Fruit fly (Drosophila melanogaster): ENCODE results near the gene CG33995.
A peak's percentile ranks its signal among the peaks of the same experiment; 100 is the strongest.

CG33995 gene

DNA sequence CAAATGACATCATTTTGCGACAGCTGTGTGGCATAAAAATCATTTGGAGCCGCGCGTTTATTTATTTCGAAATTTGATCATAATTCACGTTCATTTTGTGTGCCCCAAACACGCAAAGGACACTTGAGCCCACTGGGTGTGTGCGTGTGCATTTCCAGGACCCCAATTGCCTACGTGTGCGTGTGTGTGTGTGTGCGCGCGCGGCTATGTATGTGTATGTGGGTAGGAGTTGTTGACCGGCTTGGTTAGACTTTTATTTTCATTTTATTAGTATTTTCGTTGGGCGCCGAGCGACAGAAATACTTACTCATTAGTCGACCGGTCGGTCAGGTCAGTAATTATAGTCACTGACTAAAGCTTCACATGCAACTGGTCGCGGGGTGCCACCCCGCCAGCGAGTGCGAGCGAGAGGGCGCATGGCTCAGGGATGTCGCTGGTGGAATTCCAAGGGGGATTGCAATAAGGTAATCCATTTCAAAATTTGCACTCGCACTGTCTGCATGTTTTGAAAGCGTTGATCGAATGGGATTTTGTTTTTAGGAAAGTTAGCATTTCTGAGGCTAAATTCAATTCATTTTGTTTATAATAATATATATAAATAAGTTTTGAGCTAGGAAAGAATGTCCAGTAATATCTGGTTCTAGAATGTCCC lies 551 bp downstream of the CG33995 start (continued):
- TF ChIP-seq CG15514 (GFP tag; optimal IDR thresholded peaks at IDR 0.05) (no peak), schlank (tag; optimal IDR thresholded peaks at IDR 0.05) (peak; percentile 6), unc-4 (GFP tag; IDR thresholded peaks at IDR 0.05; ENCODE audit: partially characterized antibody) (no peak), az2 (GFP tag; optimal IDR thresholded peaks at IDR 0.05) (peak; percentile 53), CG17802 (tag; optimal IDR thresholded peaks at IDR 0.05) (no peak), sc (optimal IDR thresholded peaks at IDR 0.05) (no peak), sc (GFP tag; optimal IDR thresholded peaks at IDR 0.05) (no peak), ranshi (GFP tag; IDR thresholded peaks at IDR 0.05) (peak; percentile 65), Bteb2 (GFP tag; optimal IDR thresholded peaks at IDR 0.05) (no peak), CG31365 (tag; optimal IDR thresholded peaks at IDR 0.05) (no peak), CG11695 (GFP tag; IDR thresholded peaks at IDR 0.05) (peak; percentile 62), CG12104 (GFP tag; optimal IDR thresholded peaks at IDR 0.05) (peak; percentile 19), eve (GFP tag; optimal IDR thresholded peaks at IDR 0.05) (no peak), PHDP (tag; optimal IDR thresholded peaks at IDR 0.05) (peak; percentile 27), Sry-δ (GFP tag; optimal IDR thresholded peaks at IDR 0.05) (no peak), D19A (tag; optimal IDR thresholded peaks at IDR 0.05) (no peak), Dip3 (GFP tag; optimal IDR thresholded peaks at IDR 0.05) (peak; percentile 11), Hr3 (GFP tag; optimal IDR thresholded peaks at IDR 0.05) (peak; percentile 64), cas (GFP tag; IDR thresholded peaks at IDR 0.05) (no peak), Lhr (GFP tag; optimal IDR thresholded peaks at IDR 0.05) (no peak), pzg (GFP tag; optimal IDR thresholded peaks at IDR 0.05) (no peak), dpn (GFP tag; optimal IDR thresholded peaks at IDR 0.05) (peak in 1 of 2 experiments; percentile 62), slp2 (GFP tag; optimal IDR thresholded peaks at IDR 0.05) (no peak), cg (GFP tag; optimal IDR thresholded peaks at IDR 0.05) (peak; percentile 87), CG32772 (GFP tag; IDR thresholded peaks at IDR 0.05) (0 out of 2 replicates have a peak, but pooled peaks have one; percentile 14), gsb (GFP tag; IDR thresholded peaks at IDR 0.05) (peak; percentile 50), ro (GFP tag; IDR thresholded peaks at IDR 0.05) (no peak), abd-A (tag; optimal IDR thresholded peaks at IDR 0.05) (peak; percentile 50), CG17568 (GFP tag; optimal IDR thresholded peaks at IDR 0.05) (no peak), CG2678 (tag; optimal IDR thresholded peaks at IDR 0.05) (peak; percentile 55), HmgZ (tag; optimal IDR thresholded peaks at IDR 0.05) (no peak), CG1233 (GFP tag; optimal IDR thresholded peaks at IDR 0.05) (no peak), Camta (GFP tag; optimal IDR thresholded peaks at IDR 0.05) (no peak), grau (tag; optimal IDR thresholded peaks at IDR 0.05) (peak; percentile 32), CG15601 (tag; optimal IDR thresholded peaks at IDR 0.05) (peak; percentile 4), Doc2 (GFP tag; IDR thresholded peaks at IDR 0.05) (no peak), slou (GFP tag; optimal IDR thresholded peaks at IDR 0.05) (peak; percentile 38), nmo (GFP tag; optimal IDR thresholded peaks at IDR 0.05) (peak; percentile 27), Mrtf (GFP tag; IDR thresholded peaks at IDR 0.05) (no peak), Bgb (GFP tag; IDR thresholded peaks at IDR 0.05; ENCODE audit: partially characterized antibody) (no peak), CG2889 (GFP tag; IDR thresholded peaks at IDR 0.05) (peak; percentile 64; the same call in 1 of the 3 replicates), CG13894 (tag; optimal IDR thresholded peaks at IDR 0.05) (no peak), knrl (GFP tag; IDR thresholded peaks at IDR 0.05; ENCODE audit: partially characterized antibody) (no peak), vnd (GFP tag; IDR thresholded peaks at IDR 0.05; ENCODE audit: partially characterized antibody) (no peak), shn (GFP tag; optimal IDR thresholded peaks at IDR 0.05) (peak; percentile 15), salm (tag; optimal IDR thresholded peaks at IDR 0.05) (no peak), pho (GFP tag; optimal IDR thresholded peaks at IDR 0.05) (peak; percentile 23), Meics (GFP tag; optimal IDR thresholded peaks at IDR 0.05) (peak; percentile 50), CG16815 (GFP tag; optimal IDR thresholded peaks at IDR 0.05) (peak; percentile 29), CG18262 (tag; optimal IDR thresholded peaks at IDR 0.05) (peak; percentile 39)

Data from whole organism, embryonic.